Worm (Caenorhabditis elegans) whole organism, L4/young adult: ENCODE measurements around the gene prmt-9.
"Not testable (repeated sequence)": the region's sequence is repeated elsewhere in the genome, so short reads cannot be mapped to it uniquely, and the experiment has no call there.

Source experiments
- W03F9.2 ChIP-seq: fragments of 150-350 bp; optimal IDR thresholded peaks from 2 replicates; lab custom pipeline; 2014; ENCODE audit warnings: missing biosample characterization, missing genetic modification characterization
- dao-5 ChIP-seq: sonication (generic microtip); optimal IDR thresholded peaks from 2 replicates; lab custom pipeline; 2016; ENCODE audit warnings: missing genotype, missing genetic modification characterization, moderate library complexity, missing compliant biosample characterization
- him-1 ChIP-seq: sonication (generic microtip); optimal IDR thresholded peaks from 2 replicates; lab custom pipeline; 2016; ENCODE audit warnings: missing genotype, missing genetic modification reagents, missing genetic modification characterization, missing compliant biosample characterization

Gene prmt-9

DNA sequence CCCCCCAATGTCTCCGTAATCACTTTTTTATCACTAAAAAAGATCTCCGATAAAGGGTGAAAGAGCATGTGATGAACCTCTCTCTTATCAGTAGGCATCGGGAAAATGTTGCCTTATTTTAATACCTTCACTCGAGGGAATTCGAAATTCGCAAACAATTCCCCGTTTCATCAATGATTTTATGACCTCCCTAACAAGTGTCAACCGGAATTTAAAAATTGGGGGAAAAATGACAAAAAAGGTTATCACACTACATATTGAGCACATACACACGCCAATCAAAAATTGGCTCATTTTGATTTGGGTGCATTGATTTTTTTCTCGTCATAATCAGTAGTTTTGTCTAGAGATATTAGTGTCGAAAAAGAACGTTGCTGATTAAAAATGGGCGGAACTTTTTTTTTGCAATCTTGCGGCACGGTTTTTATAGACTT lies 5.5 kb upstream of the prmt-9 start:
- no peak for TF ChIP-seq W03F9.2
- no peak for TF ChIP-seq dao-5 (tag; lab: Kevin White, UChicago)
- no peak for TF ChIP-seq him-1 (tag; lab: Kevin White, UChicago)

DNA sequence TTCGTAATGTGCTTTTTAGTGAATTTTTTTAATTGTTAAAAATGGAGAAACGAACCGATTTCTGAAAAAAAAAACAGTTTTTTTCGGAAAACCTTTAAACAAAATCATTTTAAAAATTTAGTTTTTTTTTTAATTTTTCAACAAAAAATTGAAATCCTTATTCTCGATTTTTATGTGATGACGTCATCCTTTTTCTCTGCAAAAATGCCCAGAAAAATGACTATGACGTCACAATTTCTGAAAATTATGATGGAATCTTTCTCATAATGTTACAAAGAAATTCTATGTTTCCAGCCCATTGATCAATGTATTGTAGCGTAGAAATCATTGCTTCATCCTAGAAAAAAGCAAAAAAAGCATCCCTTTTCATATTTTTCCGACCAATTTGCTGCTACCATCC lies 5.1 kb upstream of the prmt-9 start:
- TF ChIP-seq dao-5 (tag; lab: Kevin White, UChicago) (no peak), W03F9.2 (no peak), him-1 (tag; lab: Kevin White, UChicago) (no peak)

DNA sequence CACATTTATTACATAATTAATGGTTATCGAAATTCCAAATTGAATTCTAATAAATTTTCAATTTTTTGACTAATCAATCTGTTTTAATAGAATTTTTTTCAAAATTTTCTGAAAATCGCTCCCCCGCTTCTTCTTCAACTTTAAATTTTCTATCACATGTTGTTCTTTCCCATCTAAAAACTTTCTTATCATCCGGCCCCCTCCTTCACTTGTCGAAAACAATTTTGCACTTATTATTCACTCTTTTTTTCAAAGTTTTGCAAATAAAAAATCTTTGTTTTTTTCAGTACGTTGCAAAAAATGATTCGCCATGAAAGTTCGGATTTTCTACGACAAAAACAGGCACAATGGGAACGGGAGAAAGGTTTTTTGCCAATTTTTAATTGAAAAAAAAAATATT lies 4.2 kb upstream of the prmt-9 start, which contains the start of gene T23B5.3:
Gene T23B5.3 (plus strand): TSS at position 301 of the 400 bp plus-strand sequence.
- TF ChIP-seq dao-5 (tag; lab: Kevin White, UChicago), result no peak
- no peak for TF ChIP-seq him-1 (tag; lab: Kevin White, UChicago)
- TF ChIP-seq W03F9.2, result no peak

- TF ChIP-seq him-1 (tag; lab: Kevin White, UChicago), result no peak
- no peak for TF ChIP-seq W03F9.2
- no peak for TF ChIP-seq dao-5 (tag; lab: Kevin White, UChicago)
Measured at ce11 chrIV:12685827-12686226, 1.6 kb upstream of the prmt-9 start.

DNA sequence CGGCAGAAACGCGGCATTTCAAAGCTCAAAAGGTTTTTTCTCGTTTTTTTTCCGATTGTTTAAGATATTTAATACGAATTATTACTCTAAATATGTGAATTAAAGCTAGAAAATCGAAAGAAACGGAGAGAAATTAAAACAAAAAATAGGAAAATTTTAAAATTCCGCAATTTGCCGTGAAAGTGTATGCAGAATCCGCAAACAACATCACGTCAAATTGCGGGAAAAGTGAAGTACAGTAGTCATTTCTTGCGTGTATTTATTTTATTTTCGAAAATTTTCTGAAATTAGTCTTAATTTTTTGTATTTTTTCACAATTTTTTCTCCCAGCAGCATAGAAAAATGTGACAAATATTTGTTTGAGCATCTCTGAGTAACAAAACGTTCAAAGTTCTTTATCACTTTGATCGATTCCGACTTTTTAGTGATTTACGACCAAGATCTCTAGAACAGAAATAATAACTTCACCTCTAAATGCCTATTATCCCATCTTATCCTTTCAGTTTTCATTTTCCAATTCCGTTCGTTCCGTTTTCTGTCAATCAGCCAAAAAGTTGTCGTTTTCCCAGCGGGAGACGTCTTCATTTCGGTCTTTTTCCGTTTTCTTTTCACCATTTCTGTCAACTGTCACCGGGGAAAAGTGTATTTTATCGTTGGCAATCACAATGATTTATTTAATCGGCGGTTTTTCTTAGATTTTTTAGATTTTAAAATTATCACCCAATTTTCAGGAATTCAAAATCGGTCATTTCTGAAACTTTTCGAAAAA lies 832 bp upstream of the prmt-9 start:
- TF ChIP-seq dao-5 (tag; lab: Kevin White, UChicago) (no peak), him-1 (tag; lab: Kevin White, UChicago) (no peak), W03F9.2 (no peak)

DNA sequence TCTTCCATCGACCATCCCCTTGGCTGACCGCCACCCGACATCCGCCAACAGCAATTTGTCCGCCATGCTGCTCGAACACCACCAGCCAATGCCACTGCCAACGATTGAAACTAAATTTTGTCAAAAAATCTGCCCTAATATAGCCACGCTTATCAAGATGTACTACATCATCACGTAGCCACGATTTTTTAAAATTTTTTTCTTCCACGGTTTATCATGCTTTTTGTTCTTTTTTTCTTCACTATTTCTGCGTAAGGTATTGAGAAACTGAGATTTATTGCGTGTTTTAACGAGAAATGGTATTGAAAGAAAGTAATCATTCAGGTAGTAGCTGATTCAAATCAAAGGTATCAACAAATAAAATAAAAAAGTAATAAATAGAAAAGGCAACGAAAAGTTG lies 7.0 kb downstream of the prmt-9 start, which contains the start of gene T23B5.6:
Gene T23B5.6 (minus strand): TSS at position 101 of the 400 bp plus-strand sequence.
- not testable (repeated sequence) for TF ChIP-seq W03F9.2; dao-5 (tag; lab: Kevin White, UChicago); him-1 (tag; lab: Kevin White, UChicago)

DNA sequence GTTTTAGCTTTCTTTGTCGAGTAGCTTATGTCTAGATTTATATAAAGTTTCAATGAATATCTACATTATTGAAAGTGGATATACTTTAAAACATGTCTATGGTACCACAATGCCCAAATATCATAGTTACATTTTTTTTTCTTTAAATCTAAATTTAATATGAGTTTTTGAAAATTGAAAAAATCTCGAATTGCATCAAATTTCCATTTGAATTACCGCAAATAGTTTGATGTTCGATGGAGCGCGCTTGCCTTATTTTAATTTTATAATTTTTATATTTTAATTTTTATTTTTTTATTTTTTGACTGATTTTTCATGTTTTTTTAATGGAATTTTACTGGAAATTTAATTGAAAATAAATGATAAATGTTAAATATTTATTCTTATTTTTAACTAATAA lies 9.5 kb downstream of the prmt-9 start, which contains the start of gene T23B5.4:
Gene T23B5.4 (plus strand): TSS at position 301 of the 400 bp plus-strand sequence.
- no peak for TF ChIP-seq dao-5 (tag; lab: Kevin White, UChicago)
- no peak for TF ChIP-seq W03F9.2
- no peak for TF ChIP-seq him-1 (tag; lab: Kevin White, UChicago)

DNA sequence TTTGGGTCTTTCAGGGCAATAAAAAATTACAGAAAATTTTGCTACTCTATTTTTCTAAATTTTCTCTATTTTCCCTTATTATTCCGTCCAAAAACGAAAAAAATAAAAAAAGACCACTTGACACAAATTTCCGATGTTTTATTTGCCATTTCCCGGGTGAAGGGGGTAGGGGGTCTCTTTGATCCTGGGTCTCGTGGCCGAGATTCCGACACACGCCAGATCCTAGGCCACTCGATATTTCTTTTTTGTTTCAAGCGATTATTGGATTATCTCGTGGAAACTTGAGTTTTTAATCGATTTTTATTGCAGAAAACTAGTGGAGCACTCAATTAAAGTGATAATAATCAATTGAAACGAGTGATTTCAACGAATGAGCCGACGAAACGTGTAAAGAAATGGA lies 31.1 kb downstream of the prmt-9 start, which contains the start of the genes wdfy-3 and C26H9A.4:
Gene wdfy-3 (plus strand): TSS at position 308 of the 400 bp plus-strand sequence.
Gene C26H9A.4 (plus strand): TSS at position 317 of the 400 bp plus-strand sequence.
- TF ChIP-seq him-1 (tag; lab: Kevin White, UChicago) (no peak), dao-5 (tag; lab: Kevin White, UChicago) (no peak), W03F9.2 (no peak)

ce11 chrIV:12651570-12651969 lies 32.6 kb downstream of the prmt-9 start:
- TF ChIP-seq dao-5 (tag; lab: Kevin White, UChicago) (no peak), him-1 (tag; lab: Kevin White, UChicago) (no peak), W03F9.2 (no peak)

DNA sequence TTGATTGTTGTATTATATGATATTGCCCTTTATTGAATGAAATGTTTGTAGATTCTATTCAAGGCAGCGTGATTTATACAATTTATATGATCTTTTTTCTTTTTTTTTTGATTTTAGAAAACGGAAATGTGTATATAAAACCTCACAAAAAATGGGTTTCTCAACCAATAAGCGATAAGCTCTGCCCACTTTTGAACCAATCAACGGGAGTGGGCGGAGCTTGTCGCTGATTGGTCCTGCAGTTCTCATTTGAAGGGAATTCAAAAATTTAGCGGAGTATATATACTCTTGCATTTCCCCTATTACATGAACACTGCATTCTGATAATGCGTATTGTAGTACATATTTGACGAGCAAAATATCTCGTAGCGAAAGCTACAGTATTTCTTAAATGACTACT lies 33.6 kb downstream of the prmt-9 start:
- TF ChIP-seq him-1 (tag; lab: Kevin White, UChicago) (no peak), W03F9.2 (no peak), dao-5 (tag; lab: Kevin White, UChicago) (no peak)

DNA sequence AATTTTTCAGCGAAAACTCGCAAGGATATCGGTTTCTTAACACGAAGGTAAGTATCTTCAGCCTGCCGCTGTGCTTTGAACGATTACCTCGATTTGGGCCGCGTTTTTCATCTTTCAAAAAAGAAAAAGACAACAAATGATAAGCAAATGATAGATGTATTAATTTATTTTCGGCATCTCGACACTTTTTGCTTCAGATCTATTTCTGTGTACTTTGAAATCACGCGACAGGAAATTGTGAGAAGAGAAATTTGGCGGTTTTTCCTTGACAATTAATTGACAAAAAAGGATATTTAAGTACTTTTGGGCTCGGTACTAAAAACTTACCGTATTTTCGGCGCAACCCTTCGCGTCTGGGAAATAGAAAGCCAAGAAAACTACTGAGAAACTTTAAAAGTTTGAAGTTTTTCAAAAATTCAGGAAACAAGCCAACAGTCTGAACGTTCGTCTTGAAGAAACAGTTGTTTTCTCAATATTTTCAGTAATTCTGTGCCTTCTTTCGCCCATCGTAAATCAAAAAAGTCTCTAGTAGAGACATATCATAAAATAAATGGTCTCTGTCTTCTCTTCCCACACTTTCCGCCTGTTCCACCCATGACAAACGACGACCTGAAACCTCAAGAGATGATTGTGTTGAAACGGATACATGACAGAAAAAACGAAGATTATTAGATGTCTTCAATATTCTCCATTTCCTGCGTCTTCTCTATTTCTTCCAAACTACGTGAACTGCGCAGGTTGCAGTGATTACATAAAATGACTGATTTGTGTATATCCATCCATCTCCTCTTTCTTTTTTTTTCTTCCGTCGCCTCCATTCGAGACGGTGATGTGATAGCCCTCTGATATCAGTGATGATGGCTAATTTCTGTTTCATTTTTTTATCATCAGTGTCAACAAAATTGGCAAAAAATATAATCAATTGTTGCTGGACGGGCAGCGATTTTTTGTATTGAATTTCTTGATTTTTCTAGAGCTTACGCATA lies 43.0 kb downstream of the prmt-9 start:
- TF ChIP-seq him-1 (tag; lab: Kevin White, UChicago), result no peak
- no peak for TF ChIP-seq W03F9.2
- TF ChIP-seq dao-5 (tag; lab: Kevin White, UChicago), result no peak

DNA sequence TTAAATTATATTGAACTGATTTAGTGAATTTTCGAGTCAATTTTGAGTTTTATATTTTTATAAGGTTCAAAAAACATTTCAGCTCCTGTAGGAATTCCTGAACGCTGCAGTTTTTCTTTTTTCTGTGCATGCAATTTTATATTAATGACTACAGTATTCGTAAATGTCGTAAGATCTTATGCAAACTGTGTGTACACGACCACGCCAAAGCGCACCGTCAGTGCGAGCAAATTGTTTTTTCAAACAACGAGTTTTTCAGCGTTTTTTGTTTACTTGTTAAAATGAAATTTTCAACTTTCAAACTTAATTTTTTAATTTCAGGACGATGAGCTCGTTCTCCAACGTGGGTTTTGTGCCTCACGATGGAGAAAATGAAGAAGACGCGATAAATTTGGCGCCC lies 44.0 kb downstream of the prmt-9 start, which contains the start of gene vha-7:
Gene vha-7 (plus strand): TSS at position 326 of the 400 bp plus-strand sequence.
- TF ChIP-seq W03F9.2, result no peak
- TF ChIP-seq him-1 (tag; lab: Kevin White, UChicago), result no peak
- TF ChIP-seq dao-5 (tag; lab: Kevin White, UChicago), result no peak

DNA sequence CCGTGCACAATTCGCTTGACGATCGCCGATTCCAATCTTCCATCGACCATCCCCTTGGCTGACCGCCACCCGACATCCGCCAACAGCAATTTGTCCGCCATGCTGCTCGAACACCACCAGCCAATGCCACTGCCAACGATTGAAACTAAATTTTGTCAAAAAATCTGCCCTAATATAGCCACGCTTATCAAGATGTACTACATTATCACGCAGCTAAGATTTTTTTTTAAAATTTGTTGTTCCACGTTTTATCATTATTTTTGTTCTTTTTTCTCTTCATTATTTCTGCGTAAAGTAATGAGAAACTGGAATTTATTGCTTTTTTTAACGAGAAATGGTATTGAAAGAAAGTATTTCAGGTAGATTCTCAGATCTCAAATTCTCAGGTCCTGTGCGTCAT lies 44.9 kb downstream of the prmt-9 start, which contains the start of gene C26H9A.3:
Gene C26H9A.3 (minus strand): TSS at position 101 of the 400 bp plus-strand sequence.
- TF ChIP-seq W03F9.2; him-1 (tag; lab: Kevin White, UChicago); dao-5 (tag; lab: Kevin White, UChicago): not testable (repeated sequence)
